Fruit fly (Drosophila melanogaster) whole organism, embryonic: ENCODE data around the gene Atu.

Experiments used
- Asciz ChIP-seq: fragments of 200-800 bp; sonication (Bioruptor generic); optimal IDR thresholded peaks from 2 replicates; lab custom pipeline; 2017; ENCODE audit warnings: missing biosample characterization, mild to moderate bottlenecking, missing genetic modification characterization, missing genetic modification reagents
- CG1024 ChIP-seq: fragments of 200-800 bp; sonication (Bioruptor generic); IDR thresholded peaks from 2 replicates; pipeline ENCODE4 v1.3.6; 2022; ENCODE audit warnings: missing biosample characterization, missing genetic modification characterization
- CG11085 ChIP-seq: fragments of 200-800 bp; sonication (Bioruptor generic); IDR thresholded peaks from 2 replicates; pipeline ENCODE4 v1.3.6; 2022; ENCODE audit warnings: missing biosample characterization, missing genetic modification characterization
- CG11093 ChIP-seq: fragments of 200-800 bp; sonication (Bioruptor generic); IDR thresholded peaks from 3 replicates; pipeline ENCODE4 v1.3.6; 2022; ENCODE audit warnings: missing biosample characterization, missing genetic modification characterization
- CG12769 ChIP-seq: fragments of 200-800 bp; sonication (Bioruptor generic); optimal IDR thresholded peaks from 2 replicates; lab custom pipeline; 2019; ENCODE audit warnings: missing biosample characterization, mild to moderate bottlenecking, missing genetic modification characterization, moderate library complexity
- CG14014 ChIP-seq: fragments of 200-800 bp; sonication (Bioruptor generic); IDR thresholded peaks from 2 replicates; pipeline ENCODE4 v1.3.6; 2022; ENCODE audit warnings: missing biosample characterization, missing genetic modification characterization
- CG14441 ChIP-seq: fragments of 200-800 bp; sonication (Bioruptor generic); IDR thresholded peaks from 2 replicates; pipeline ENCODE4 v1.3.6; 2022; ENCODE audit warnings: missing biosample characterization, missing genetic modification characterization
- CG14860 ChIP-seq: fragments of 200-800 bp; sonication (Bioruptor generic); IDR thresholded peaks from 3 replicates; pipeline ENCODE4 v1.3.6; 2022; ENCODE audit warnings: missing biosample characterization, missing genetic modification characterization; ENCODE audit not compliant: partially characterized antibody
- CG15601 ChIP-seq: fragments of 200-800 bp; sonication (Bioruptor generic); optimal IDR thresholded peaks from 3 replicates; lab custom pipeline; 2019; ENCODE audit warnings: missing biosample characterization, mild to moderate bottlenecking, missing genetic modification characterization, moderate library complexity
- CG1602 ChIP-seq: fragments of 200-800 bp; sonication (Bioruptor generic); optimal IDR thresholded peaks from 3 replicates; lab custom pipeline; 2016; ENCODE audit warnings: missing biosample characterization, missing genetic modification characterization
- CG1647 ChIP-seq: fragments of 200-800 bp; sonication (Bioruptor generic); optimal IDR thresholded peaks from 3 replicates; lab custom pipeline; 2016; ENCODE audit warnings: missing biosample characterization, missing genetic modification characterization
- CG16813 ChIP-seq: fragments of 200-800 bp; sonication (Bioruptor generic); IDR thresholded peaks from 3 replicates; pipeline ENCODE4 v1.3.6; 2022; ENCODE audit warnings: missing biosample characterization, missing genetic modification characterization; ENCODE audit not compliant: partially characterized antibody
- CG17802 ChIP-seq: fragments of 200-800 bp; sonication (Bioruptor generic); optimal IDR thresholded peaks from 2 replicates; lab custom pipeline; 2018; ENCODE audit warnings: missing biosample characterization, mild to moderate bottlenecking, missing genetic modification characterization, moderate library complexity
- CG18764 ChIP-seq: fragments of 200-800 bp; sonication (Bioruptor generic); optimal IDR thresholded peaks from 3 replicates; lab custom pipeline; 2016; ENCODE audit warnings: missing biosample characterization, missing genetic modification characterization
- CG2199 ChIP-seq: fragments of 200-800 bp; sonication (Bioruptor generic); IDR thresholded peaks from 3 replicates; pipeline ENCODE4 v1.3.6; 2022; ENCODE audit warnings: missing biosample characterization, missing genetic modification characterization
- CG2889 ChIP-seq: fragments of 200-800 bp; sonication (Bioruptor generic); IDR thresholded peaks from 3 replicates; pipeline ENCODE4 v1.3.6; 2022; ENCODE audit warnings: missing biosample characterization, missing genetic modification characterization
- CG31388 ChIP-seq: fragments of 200-800 bp; sonication (Bioruptor generic); optimal IDR thresholded peaks from 2 replicates; lab custom pipeline; 2016; ENCODE audit warnings: missing biosample characterization, missing genetic modification characterization
- CG32767 ChIP-seq: fragments of 200-800 bp; sonication (Bioruptor generic); IDR thresholded peaks from 2 replicates; pipeline ENCODE4 v1.3.6; 2022; ENCODE audit warnings: missing biosample characterization, missing genetic modification characterization
- CG32772 ChIP-seq: fragments of 200-800 bp; sonication (Bioruptor generic); IDR thresholded peaks from 2 replicates; pipeline ENCODE4 v1.3.6; 2022; ENCODE audit warnings: missing biosample characterization, missing genetic modification characterization
- CG3847 ChIP-seq: fragments of 200-800 bp; sonication (Bioruptor generic); IDR thresholded peaks from 2 replicates; pipeline ENCODE4 v1.3.6; 2022; ENCODE audit warnings: missing biosample characterization, missing genetic modification characterization
- CG5953 ChIP-seq: fragments of 200-800 bp; sonication (Bioruptor generic); IDR thresholded peaks from 2 replicates; pipeline ENCODE4 v1.3.6; 2022; ENCODE audit warnings: missing biosample characterization, missing genetic modification characterization
- CG6854 ChIP-seq: fragments of 200-800 bp; sonication (Bioruptor generic); optimal IDR thresholded peaks from 3 replicates; lab custom pipeline; 2017; ENCODE audit warnings: missing biosample characterization, mild to moderate bottlenecking, missing genetic modification characterization
- CG7928 ChIP-seq: fragments of 200-800 bp; sonication (Bioruptor generic); optimal IDR thresholded peaks from 2 replicates; lab custom pipeline; 2017; ENCODE audit warnings: missing biosample characterization, mild to moderate bottlenecking, missing genetic modification characterization
- CG8478 ChIP-seq: fragments of >200 bp; optimal IDR thresholded peaks from 2 replicates; lab custom pipeline; 2018
- CG8924 ChIP-seq: fragments of 200-800 bp; optimal IDR thresholded peaks from 3 replicates; lab custom pipeline; 2019; ENCODE audit warnings: missing biosample characterization, mild to moderate bottlenecking, missing genetic modification characterization, moderate library complexity
- CG8944 ChIP-seq: fragments of 200-800 bp; sonication (Bioruptor generic); optimal IDR thresholded peaks from 3 replicates; lab custom pipeline; 2016; ENCODE audit warnings: missing biosample characterization, missing genetic modification characterization
- Dbx ChIP-seq: fragments of 200-800 bp; sonication (Bioruptor generic); IDR thresholded peaks from 3 replicates; pipeline ENCODE4 v1.3.6; 2022; ENCODE audit warnings: missing biosample characterization, missing genetic modification characterization
- Dfd ChIP-seq, 2 experiments: fragments of >200 bp; optimal IDR thresholded peaks; 2 replicates each; lab custom pipeline; 2017; ENCODE audit warnings: missing biosample characterization in 2 of 2, missing genetic modification characterization in 2 of 2
- Fer3 ChIP-seq: fragments of 200-800 bp; sonication (Bioruptor generic); optimal IDR thresholded peaks from 2 replicates; lab custom pipeline; 2018; ENCODE audit warnings: missing biosample characterization, mild to moderate bottlenecking, missing genetic modification characterization, moderate library complexity
- Gsc ChIP-seq: fragments of 200-800 bp; sonication (Bioruptor generic); IDR thresholded peaks from 2 replicates; pipeline ENCODE4 v1.3.6; 2022; ENCODE audit warnings: missing biosample characterization, missing genetic modification characterization
- H2.0 ChIP-seq: fragments of 200-800 bp; sonication (Bioruptor generic); IDR thresholded peaks from 2 replicates; pipeline ENCODE4 v1.3.6; 2022; ENCODE audit warnings: missing biosample characterization, missing genetic modification characterization
- HLH4C ChIP-seq: fragments of 200-800 bp; sonication (Bioruptor generic); IDR thresholded peaks from 3 replicates; pipeline ENCODE4 v1.3.6; 2022; ENCODE audit warnings: missing biosample characterization, missing genetic modification characterization; ENCODE audit not compliant: partially characterized antibody
- Mrtf ChIP-seq: fragments of 200-800 bp; sonication (Bioruptor generic); IDR thresholded peaks from 3 replicates; pipeline ENCODE4 v1.3.6; 2022; ENCODE audit warnings: missing biosample characterization, missing genetic modification characterization
- Opbp ChIP-seq: fragments of 200-800 bp; sonication (Bioruptor generic); IDR thresholded peaks from 3 replicates; pipeline ENCODE4 v1.3.6; 2022; ENCODE audit warnings: missing biosample characterization, missing genetic modification characterization; ENCODE audit not compliant: partially characterized antibody
- Scr ChIP-seq: fragments of 200-800 bp; sonication (Bioruptor generic); IDR thresholded peaks from 2 replicates; pipeline ENCODE4 v1.3.6; 2022; ENCODE audit warnings: missing biosample characterization, missing genetic modification characterization; ENCODE audit not compliant: partially characterized antibody
- Vsx1 ChIP-seq: fragments of 200-800 bp; sonication (Bioruptor generic); optimal IDR thresholded peaks from 2 replicates; lab custom pipeline; 2017; ENCODE audit warnings: missing biosample characterization, mild to moderate bottlenecking, missing genetic modification characterization, missing genetic modification reagents
- bbx ChIP-seq: fragments of 200-800 bp; sonication (Bioruptor generic); IDR thresholded peaks from 2 replicates; pipeline ENCODE4 v1.3.6; 2022; ENCODE audit warnings: missing biosample characterization, missing genetic modification characterization; ENCODE audit not compliant: partially characterized antibody
- bowl ChIP-seq: fragments of 200-800 bp; sonication (Bioruptor generic); IDR thresholded peaks from 2 replicates; pipeline ENCODE4 v1.3.6; 2022; ENCODE audit warnings: missing biosample characterization, missing genetic modification characterization
- chinmo ChIP-seq: fragments of 200-800 bp; sonication (Bioruptor generic); IDR thresholded peaks from 4 replicates; pipeline ENCODE4 v1.3.6; 2022; ENCODE audit warnings: missing biosample characterization, missing genetic modification characterization; ENCODE audit not compliant: partially characterized antibody
- dati ChIP-seq: fragments of 200-800 bp; sonication (Bioruptor generic); IDR thresholded peaks from 2 replicates; pipeline ENCODE4 v1.3.6; 2022; ENCODE audit warnings: missing biosample characterization, missing genetic modification characterization
- dysf ChIP-seq: fragments of 200-800 bp; sonication (Bioruptor generic); IDR thresholded peaks from 3 replicates; pipeline ENCODE4 v1.3.6; 2022; ENCODE audit warnings: missing biosample characterization, missing genetic modification characterization
- ems ChIP-seq: fragments of 200-800 bp; sonication (Bioruptor generic); optimal IDR thresholded peaks from 3 replicates; lab custom pipeline; 2016; ENCODE audit warnings: missing biosample characterization, missing genetic modification characterization
- ewg ChIP-seq: fragments of 200-800 bp; sonication (Bioruptor generic); optimal IDR thresholded peaks from 3 replicates; lab custom pipeline; 2017; ENCODE audit warnings: mild to moderate bottlenecking, missing biosample characterization, missing genetic modification reagents, missing genetic modification characterization
- hth ChIP-seq: fragments of >200 bp; optimal IDR thresholded peaks from 2 replicates; lab custom pipeline; 2017; ENCODE audit warnings: inconsistent platforms
- kah ChIP-seq: fragments of 200-800 bp; sonication (Bioruptor generic); optimal IDR thresholded peaks from 2 replicates; lab custom pipeline; 2018; ENCODE audit warnings: missing biosample characterization, mild to moderate bottlenecking, missing genetic modification characterization
- luna ChIP-seq: fragments of 200-800 bp; sonication (Bioruptor generic); optimal IDR thresholded peaks from 2 replicates; lab custom pipeline; 2016; ENCODE audit warnings: missing biosample characterization, missing genetic modification characterization
- pb ChIP-seq: fragments of 200-800 bp; sonication (Bioruptor generic); optimal IDR thresholded peaks from 3 replicates; lab custom pipeline; 2016; ENCODE audit warnings: missing biosample characterization, missing genetic modification characterization
- sd ChIP-seq: fragments of 200-800 bp; sonication (Bioruptor generic); optimal IDR thresholded peaks from 3 replicates; lab custom pipeline; 2018; ENCODE audit warnings: missing biosample characterization, mild to moderate bottlenecking, missing genetic modification characterization, moderate library complexity
- seq ChIP-seq: fragments of 200-800 bp; sonication (Bioruptor generic); IDR thresholded peaks from 2 replicates; pipeline ENCODE4 v1.3.6; 2022; ENCODE audit warnings: missing biosample characterization, missing genetic modification characterization
- sima ChIP-seq: fragments of 200-800 bp; sonication (Bioruptor generic); optimal IDR thresholded peaks from 2 replicates; lab custom pipeline; 2016; ENCODE audit warnings: missing biosample characterization, missing genetic modification characterization
- ssp ChIP-seq: fragments of 200-800 bp; sonication (Bioruptor generic); IDR thresholded peaks from 2 replicates; pipeline ENCODE4 v1.3.6; 2022; ENCODE audit warnings: missing biosample characterization, missing genetic modification characterization
- yki ChIP-seq: fragments of >200 bp; optimal IDR thresholded peaks from 3 replicates; lab custom pipeline; 2018

The Atu gene

DNA sequence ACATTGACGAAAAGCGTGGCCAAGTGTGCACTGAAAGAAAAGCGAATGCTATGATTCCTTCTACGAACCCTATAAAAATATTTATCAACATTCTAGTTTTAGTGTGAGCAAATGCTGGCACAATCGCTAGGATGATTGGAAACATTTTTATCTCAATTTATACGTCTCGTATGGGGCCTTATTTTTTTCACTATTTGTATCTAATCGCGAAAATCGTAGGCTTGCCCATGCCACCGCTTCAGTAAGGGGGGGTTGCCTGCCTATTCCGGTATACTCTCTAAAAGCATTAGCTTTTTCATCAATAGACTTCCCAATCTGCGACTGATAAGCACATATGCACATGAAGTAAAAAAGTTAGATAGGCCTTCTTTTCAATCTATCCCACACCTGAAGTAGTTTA, 47.5 kb upstream of the Atu start (continued):
- TF ChIP-seq CG2199 (GFP tag; lab: Robert Waterston, UW) (no peak), CG1024 (GFP tag; lab: Robert Waterston, UW) (peak; percentile 76), Fer3 (tag; lab: Kevin White, UChicago) (peak; percentile 85), CG14014 (GFP tag; lab: Robert Waterston, UW) (peak; percentile 89), yki (no peak), CG12769 (tag; lab: Kevin White, UChicago) (peak; percentile 88), sd (tag; lab: Kevin White, UChicago) (peak; percentile 78), Dfd (GFP tag; optimal IDR thresholded peaks at IDR 0.05; lab: Kevin White, UChicago) (no peak), Opbp (GFP tag; lab: Robert Waterston, UW) (no peak), CG1602 (GFP tag; lab: Kevin White, UChicago) (peak; percentile 56), CG15601 (tag; lab: Kevin White, UChicago) (peak; percentile 33), CG18764 (peak; percentile 54), CG3847 (GFP tag; lab: Robert Waterston, UW) (peak; percentile 82), CG6854 (GFP tag; lab: Kevin White, UChicago) (peak; percentile 50), chinmo (GFP tag; lab: Robert Waterston, UW) (peak; percentile 50; the same call in 1 of the 4 replicates), ems (GFP tag; lab: Kevin White, UChicago) (peak; percentile 83), ewg (peak; percentile 69), dati (peak; percentile 82), pb (GFP tag; lab: Kevin White, UChicago) (peak; percentile 41), CG5953 (GFP tag; lab: Robert Waterston, UW) (peak; percentile 86), CG11093 (GFP tag; lab: Robert Waterston, UW) (peak; percentile 49; the same call in 1 of the 3 replicates), kah (GFP tag; lab: Kevin White, UChicago) (peak; percentile 36), Gsc (0 out of 2 replicates have a peak, but pooled peaks have one; percentile 35), dysf (GFP tag; lab: Robert Waterston, UW) (peak; percentile 91), CG2889 (GFP tag; lab: Robert Waterston, UW) (peak; percentile 73; the same call in 2 of the 3 replicates), HLH4C (GFP tag; lab: Robert Waterston, UW) (no peak), H2.0 (GFP tag; lab: Robert Waterston, UW) (peak; percentile 85), Mrtf (GFP tag; lab: Robert Waterston, UW) (peak; percentile 81), CG7928 (GFP tag; lab: Kevin White, UChicago) (no peak), bowl (GFP tag; lab: Robert Waterston, UW) (peak; percentile 71), seq (GFP tag; lab: Robert Waterston, UW) (peak; percentile 84), sima (GFP tag; lab: Kevin White, UChicago) (peak; percentile 51), bbx (no peak), Scr (GFP tag; lab: Robert Waterston, UW) (no peak), CG14441 (GFP tag; lab: Robert Waterston, UW) (peak; percentile 92), hth (lab: Kevin White, UChicago) (no peak), CG1647 (GFP tag; lab: Kevin White, UChicago) (peak; percentile 35), ssp (GFP tag; lab: Robert Waterston, UW) (peak; percentile 59), Vsx1 (GFP tag; lab: Kevin White, UChicago) (peak; percentile 66), CG32767 (peak; percentile 67; the same call in 1 of the 2 replicates), CG32772 (GFP tag; lab: Robert Waterston, UW) (peak; percentile 90), CG11085 (GFP tag; lab: Robert Waterston, UW) (peak; percentile 55), CG31388 (GFP tag; lab: Kevin White, UChicago) (peak; percentile 40), CG17802 (tag; lab: Kevin White, UChicago) (peak; percentile 59), Dbx (GFP tag; lab: Robert Waterston, UW) (peak; percentile 85), luna (no peak), Asciz (GFP tag; lab: Kevin White, UChicago) (peak; percentile 78), CG16813 (GFP tag; lab: Robert Waterston, UW) (no peak), CG14860 (GFP tag; lab: Robert Waterston, UW) (no peak), CG8924 (peak; percentile 80), CG8478 (no peak), CG8944 (peak; percentile 60)
